Worm (Caenorhabditis elegans): ENCODE results near the gene nhr-141.

ce11 chrV:7446965-7447364 is 2.5 kb downstream of the nhr-141 start, which contains the start of gene F25E5.5:
- TF ChIP-seq nhr-28 (tag; optimal IDR thresholded peaks at IDR 0.05) = no peak
- no peak for TF ChIP-seq nhr-77 (tag; optimal IDR thresholded peaks at IDR 0.05)
- TF ChIP-seq ztf-11 (tag; optimal IDR thresholded peaks at IDR 0.05) = no peak
- TF ChIP-seq nhr-11 (tag; optimal IDR thresholded peaks at IDR 0.05) = no peak
- no peak for TF ChIP-seq ama-1 (optimal IDR thresholded peaks at IDR 0.05)

All from whole organism, L3 larva.